Worm (Caenorhabditis elegans) whole organism, L4 larva: ENCODE measurements around the gene nhr-154.

Source experiments
- D1046.2 ChIP-seq: fragments of 200-800 bp; sonication (Bioruptor generic); IDR thresholded peaks from 2 replicates; pipeline ENCODE4 v1.3.6; 2022; ENCODE audit warnings: missing genetic modification characterization, missing compliant biosample characterization
- F10B5.3 ChIP-seq: sonication (generic microtip); optimal IDR thresholded peaks from 2 replicates; lab custom pipeline; 2016; ENCODE audit warnings: mild to moderate bottlenecking, missing genetic modification characterization, missing compliant biosample characterization
- F44E2.7 ChIP-seq: fragments of 200-800 bp; sonication (Bioruptor generic); IDR thresholded peaks from 2 replicates; pipeline ENCODE4 v2.1.2; 2022; ENCODE audit warnings: missing genetic modification characterization, missing compliant biosample characterization
- F49E8.2 ChIP-seq: sonication (generic microtip); optimal IDR thresholded peaks from 2 replicates; lab custom pipeline; 2016; ENCODE audit warnings: missing compliant biosample characterization, mild to moderate bottlenecking, missing genetic modification characterization, borderline replicate concordance
- T20F7.1 ChIP-seq: fragments of 200-800 bp; sonication (Bioruptor generic); optimal IDR thresholded peaks from 2 replicates; lab custom pipeline; 2018; ENCODE audit warnings: mild to moderate bottlenecking, missing genetic modification characterization, missing compliant biosample characterization
- Y48G9A.11 ChIP-seq: fragments of 200-800 bp; sonication (Bioruptor generic); IDR thresholded peaks from 2 replicates; pipeline ENCODE4 v1.3.6; 2022; ENCODE audit warnings: missing genetic modification reagents, missing genetic modification characterization, missing compliant biosample characterization
- ZK546.5 ChIP-seq, 2 experiments: sonication (generic microtip); optimal IDR thresholded peaks; 2 replicates each; lab custom pipeline; 2017; ENCODE audit warnings: missing biosample characterization in 2 of 2, missing genetic modification characterization in 2 of 2
- aly-2 ChIP-seq: sonication (generic microtip); optimal IDR thresholded peaks from 2 replicates; lab custom pipeline; 2018; ENCODE audit warnings: missing biosample characterization, missing genetic modification characterization
- ceh-28 ChIP-seq: fragments of 150-350 bp; optimal IDR thresholded peaks from 2 replicates; lab custom pipeline; 2014; ENCODE audit warnings: missing biosample characterization, missing genetic modification reagents, missing genetic modification characterization
- ceh-32 ChIP-seq: sonication (generic microtip); optimal IDR thresholded peaks from 2 replicates; lab custom pipeline; 2016; ENCODE audit warnings: mild to moderate bottlenecking, missing genetic modification characterization, missing compliant biosample characterization; ENCODE audit not compliant: poor library complexity
- ceh-44 ChIP-seq: fragments of 200-800 bp; sonication (Bioruptor generic); IDR thresholded peaks from 2 replicates; pipeline ENCODE4 v1.3.6; 2022; ENCODE audit warnings: missing genetic modification reagents, missing genetic modification characterization, missing compliant biosample characterization
- ceh-62 ChIP-seq: sonication (generic microtip); optimal IDR thresholded peaks from 2 replicates; lab custom pipeline; 2017; ENCODE audit warnings: missing biosample characterization, missing genetic modification characterization
- cey-2 ChIP-seq: sonication (generic microtip); optimal IDR thresholded peaks from 3 replicates; lab custom pipeline; 2017; ENCODE audit warnings: missing genetic modification characterization, mild to moderate bottlenecking, missing compliant biosample characterization, antibody characterized with exemption, borderline replicate concordance; ENCODE audit not compliant: insufficient read depth
- daf-12 ChIP-seq: fragments of 150-350 bp; optimal IDR thresholded peaks from 2 replicates; lab custom pipeline; 2014; ENCODE audit warnings: missing biosample characterization, missing genetic modification reagents, missing genetic modification characterization
- daf-16 ChIP-seq, 3 experiments: sonication (generic microtip); optimal IDR thresholded peaks; 2 replicates each; lab custom pipeline; 2016 to 2017; ENCODE audit warnings: missing genetic modification characterization in 3 of 3, missing genetic modification reagents in 3 of 3, mild to moderate bottlenecking in 2 of 3, missing compliant biosample characterization in 2 of 3, missing biosample characterization in 1 of 3, moderate library complexity in 1 of 3
- daf-19 ChIP-seq: fragments of 200-800 bp; sonication (Bioruptor generic); conservative IDR thresholded peaks from 2 replicates; pipeline ENCODE4 v1.3.6; 2022; ENCODE audit warnings: missing genetic modification characterization, missing compliant biosample characterization
- dmd-6 ChIP-seq: fragments of 200-800 bp; sonication (Bioruptor generic); IDR thresholded peaks from 2 replicates; pipeline ENCODE4 v1.3.6; 2022; ENCODE audit warnings: missing genetic modification reagents, missing genetic modification characterization, missing compliant biosample characterization
- dmd-8 ChIP-seq: fragments of 200-800 bp; sonication (Bioruptor generic); IDR thresholded peaks from 2 replicates; pipeline ENCODE4 v1.3.6; 2022; ENCODE audit warnings: missing genetic modification characterization, missing compliant biosample characterization
- dmd-9 ChIP-seq: fragments of 200-800 bp; sonication (Bioruptor generic); IDR thresholded peaks from 2 replicates; pipeline ENCODE4 v1.3.6; 2022; ENCODE audit warnings: missing genetic modification reagents, missing genetic modification characterization, missing compliant biosample characterization
- fkh-10 ChIP-seq: fragments of 150-350 bp; optimal IDR thresholded peaks from 2 replicates; lab custom pipeline; 2014; ENCODE audit warnings: missing biosample characterization, missing genetic modification reagents, missing genetic modification characterization
- hlh-11 ChIP-seq: fragments of 200-800 bp; sonication (Bioruptor generic); optimal IDR thresholded peaks from 2 replicates; lab custom pipeline; 2018; ENCODE audit warnings: mild to moderate bottlenecking, missing genetic modification characterization, missing compliant biosample characterization
- hlh-30 ChIP-seq: sonication (generic microtip); optimal IDR thresholded peaks from 2 replicates; lab custom pipeline; 2017; ENCODE audit warnings: antibody characterized with exemption, mild to moderate bottlenecking, missing genetic modification characterization, missing compliant biosample characterization; ENCODE audit not compliant: insufficient read depth
- lin-1 ChIP-seq: fragments of 200-800 bp; sonication (Bioruptor generic); IDR thresholded peaks from 2 replicates; pipeline ENCODE4 v1.3.6; 2022; ENCODE audit warnings: missing genetic modification reagents, missing genetic modification characterization, missing compliant biosample characterization
- lin-13 ChIP-seq: fragments of 150-350 bp; optimal IDR thresholded peaks from 2 replicates; lab custom pipeline; 2014; ENCODE audit warnings: missing biosample characterization, missing genetic modification reagents, missing genetic modification characterization
- lin-15B ChIP-seq: fragments of 150-350 bp; sonication (generic microtip); optimal IDR thresholded peaks from 3 replicates; lab custom pipeline; 2014; ENCODE audit warnings: missing biosample characterization, missing genetic modification characterization
- lin-39 ChIP-seq: fragments of 150-350 bp; optimal IDR thresholded peaks from 2 replicates; lab custom pipeline; 2014; ENCODE audit warnings: missing biosample characterization, missing genetic modification reagents, missing genetic modification characterization
- madf-9 ChIP-seq: fragments of 200-800 bp; sonication (Bioruptor generic); conservative IDR thresholded peaks from 2 replicates; pipeline ENCODE4 v1.3.6; 2022; ENCODE audit warnings: missing genetic modification reagents, missing genetic modification characterization, missing compliant biosample characterization
- mdt-29 ChIP-seq: fragments of 200-800 bp; sonication (Bioruptor generic); IDR thresholded peaks from 2 replicates; pipeline ENCODE4 v1.3.6; 2022; ENCODE audit warnings: missing genetic modification reagents, missing genetic modification characterization, missing compliant biosample characterization
- mes-2 ChIP-seq: sonication (generic microtip); optimal IDR thresholded peaks from 2 replicates; lab custom pipeline; 2016; ENCODE audit warnings: missing genotype, mild to moderate bottlenecking, missing genetic modification characterization, missing compliant biosample characterization; ENCODE audit not compliant: poor library complexity, severe bottlenecking
- mxl-3 ChIP-seq: fragments of 200-800 bp; sonication (Bioruptor generic); optimal IDR thresholded peaks from 2 replicates; lab custom pipeline; 2018; ENCODE audit warnings: mild to moderate bottlenecking, missing genetic modification characterization, missing compliant biosample characterization
- nhr-102 ChIP-seq: sonication (generic microtip); optimal IDR thresholded peaks from 2 replicates; lab custom pipeline; 2016; ENCODE audit warnings: mild to moderate bottlenecking, missing genetic modification characterization, moderate library complexity, missing compliant biosample characterization
- nhr-11 ChIP-seq: fragments of 150-350 bp; optimal IDR thresholded peaks from 2 replicates; lab custom pipeline; 2014; ENCODE audit warnings: missing biosample characterization, missing genetic modification characterization
- nhr-25 ChIP-seq: sonication (generic microtip); optimal IDR thresholded peaks from 2 replicates; lab custom pipeline; 2017; ENCODE audit warnings: missing genetic modification characterization, mild to moderate bottlenecking, missing compliant biosample characterization, antibody characterized with exemption, moderate library complexity, borderline replicate concordance; ENCODE audit not compliant: insufficient read depth
- nhr-28 ChIP-seq: fragments of 150-350 bp; optimal IDR thresholded peaks from 2 replicates; lab custom pipeline; 2014; ENCODE audit warnings: missing biosample characterization, missing genetic modification characterization
- nhr-41 ChIP-seq: fragments of 200-800 bp; sonication (Bioruptor generic); IDR thresholded peaks from 2 replicates; pipeline ENCODE4 v1.3.6; 2022; ENCODE audit warnings: missing genetic modification reagents, missing genetic modification characterization, missing compliant biosample characterization
- nhr-48 ChIP-seq: sonication (generic microtip); optimal IDR thresholded peaks from 2 replicates; lab custom pipeline; 2016; ENCODE audit warnings: mild to moderate bottlenecking, missing genetic modification characterization, missing compliant biosample characterization
- nhr-6 ChIP-seq: fragments of 150-350 bp; optimal IDR thresholded peaks from 2 replicates; lab custom pipeline; 2014; ENCODE audit warnings: missing biosample characterization, missing genetic modification characterization
- nhr-76 ChIP-seq: fragments of 150-350 bp; optimal IDR thresholded peaks from 2 replicates; lab custom pipeline; 2014; ENCODE audit warnings: missing biosample characterization, missing genetic modification characterization
- php-3 ChIP-seq: fragments of 200-800 bp; sonication (Bioruptor generic); IDR thresholded peaks from 2 replicates; pipeline ENCODE4 v1.3.6; 2022; ENCODE audit warnings: missing genetic modification reagents, missing genetic modification characterization, missing compliant biosample characterization
- pqm-1 ChIP-seq: sonication (generic microtip); optimal IDR thresholded peaks from 2 replicates; lab custom pipeline; 2017; ENCODE audit warnings: missing biosample characterization, missing genetic modification characterization
- saeg-2 ChIP-seq: fragments of 200-800 bp; sonication (Bioruptor generic); IDR thresholded peaks from 2 replicates; pipeline ENCODE4 v1.3.6; 2022; ENCODE audit warnings: missing genetic modification reagents, missing genetic modification characterization, missing compliant biosample characterization
- sdz-12 ChIP-seq: fragments of 200-800 bp; sonication (Bioruptor generic); optimal IDR thresholded peaks from 2 replicates; lab custom pipeline; 2018; ENCODE audit warnings: mild to moderate bottlenecking, missing genetic modification characterization, missing compliant biosample characterization
- skn-1 ChIP-seq: fragments of 150-350 bp; optimal IDR thresholded peaks from 2 replicates; lab custom pipeline; 2014; ENCODE audit warnings: missing biosample characterization, missing genetic modification characterization
- tra-1 ChIP-seq: fragments of 200-800 bp; sonication (Bioruptor generic); IDR thresholded peaks from 2 replicates; pipeline ENCODE4 v1.3.6; 2022; ENCODE audit warnings: missing genetic modification reagents, missing genetic modification characterization, missing compliant biosample characterization
- unc-39 ChIP-seq: sonication (generic microtip); optimal IDR thresholded peaks from 2 replicates; lab custom pipeline; 2017; ENCODE audit warnings: missing biosample characterization, missing genetic modification characterization
- unc-62 ChIP-seq, 3 experiments: fragments of 150-350 bp in 1 of 3; sonication (generic microtip); optimal IDR thresholded peaks in 2 of 3; peaks in 1 of 3; 1 replicate in 1 of 3; 2 replicates in 2 of 3; lab custom pipeline; 2014 to 2017; ENCODE audit warnings: missing biosample characterization in 3 of 3, missing genetic modification characterization in 3 of 3, missing genetic modification reagents in 3 of 3, missing genotype in 1 of 3
- zfp-2 ChIP-seq: sonication (generic microtip); optimal IDR thresholded peaks from 2 replicates; lab custom pipeline; 2016; ENCODE audit warnings: mild to moderate bottlenecking, missing genetic modification characterization, missing compliant biosample characterization

nhr-154 gene

ce11 chrV:12086934-12087333, 14.2 kb upstream of the nhr-154 start, which contains the start of gene gana-1:
Gene gana-1, plus strand, starts transcription at chrV:12087234.
- TF ChIP-seq lin-13 (GFP tag; lab: Kevin White, UChicago) (no peak), aly-2 (no peak), mdt-29 (GFP tag; lab: Robert Waterston, UW) (no peak), Y48G9A.11 (GFP tag; lab: Robert Waterston, UW) (no peak), nhr-102 (tag; lab: Kevin White, UChicago) (no peak), F44E2.7 (no peak), mxl-3 (no peak), madf-9 (GFP tag; lab: Robert Waterston, UW) (no peak), tra-1 (GFP tag; lab: Robert Waterston, UW) (no peak)

ce11 chrV:12088773-12089172, 12.3 kb upstream of the nhr-154 start, which contains the start of gene R07B7.12:
Gene R07B7.12, plus strand, starts transcription at chrV:12089073.
- no peak for TF ChIP-seq mes-2 (tag; lab: Kevin White, UChicago)
- no peak for TF ChIP-seq ceh-28
- TF ChIP-seq T20F7.1 (GFP tag; lab: Kevin White, UChicago): no peak
- TF ChIP-seq daf-19 (GFP tag; lab: Robert Waterston, UW): no peak
- no peak for TF ChIP-seq mdt-29 (GFP tag; lab: Robert Waterston, UW)
- no peak for TF ChIP-seq nhr-11
- no peak for TF ChIP-seq saeg-2 (GFP tag; lab: Robert Waterston, UW)
- TF ChIP-seq dmd-9 (GFP tag; lab: Robert Waterston, UW): no peak
- no peak for TF ChIP-seq zfp-2
- no peak for TF ChIP-seq nhr-25 (tag; lab: Kevin White, UChicago)
- no peak for TF ChIP-seq F49E8.2 (tag; lab: Kevin White, UChicago)
- no peak for TF ChIP-seq ceh-32 (tag; lab: Kevin White, UChicago)
- no peak for TF ChIP-seq daf-12 (tag; lab: Kevin White, UChicago)
- no peak for TF ChIP-seq F10B5.3 (tag; lab: Kevin White, UChicago)
- no peak for TF ChIP-seq php-3 (GFP tag; lab: Robert Waterston, UW)
- TF ChIP-seq dmd-8 (GFP tag; lab: Robert Waterston, UW): no peak
- no peak for TF ChIP-seq unc-39 (tag; lab: Kevin White, UChicago)

- TF ChIP-seq unc-62 (GFP tag; optimal IDR thresholded peaks at IDR 0.05 in 1 of 2; lab: Kevin White, UChicago) (peak in 1 of 2 experiments; percentile 98), unc-62 (tag; optimal IDR thresholded peaks at IDR 0.05; lab: Kevin White, UChicago) (no peak), ceh-62 (tag; lab: Kevin White, UChicago) (no peak), ceh-44 (GFP tag; lab: Robert Waterston, UW) (no peak), lin-15B (tag; lab: Kevin White, UChicago) (no peak), nhr-48 (tag; lab: Kevin White, UChicago) (no peak), pqm-1 (peak; percentile 52), nhr-102 (tag; lab: Kevin White, UChicago) (peak; percentile 40), hlh-11 (peak; percentile 63), nhr-76 (tag; lab: Kevin White, UChicago) (no peak), skn-1 (tag; lab: Kevin White, UChicago) (no peak), daf-16 (GFP tag; optimal IDR thresholded peaks at IDR 0.05; lab: Kevin White, UChicago) (no peak), daf-16 (tag; optimal IDR thresholded peaks at IDR 0.05; lab: Kevin White, UChicago) (peak; percentile 84), madf-9 (GFP tag; lab: Robert Waterston, UW) (no peak), lin-39 (no peak), cey-2 (no peak), lin-1 (GFP tag; lab: Robert Waterston, UW) (no peak), ZK546.5 (tag; optimal IDR thresholded peaks at IDR 0.05; lab: Kevin White, UChicago) (no peak), dmd-6 (GFP tag; lab: Robert Waterston, UW) (peak; percentile 74), hlh-30 (tag; lab: Kevin White, UChicago) (peak; percentile 52), nhr-41 (GFP tag; lab: Robert Waterston, UW) (no peak), fkh-10 (GFP tag; lab: Kevin White, UChicago) (no peak), php-3 (GFP tag; lab: Robert Waterston, UW) (no peak), nhr-6 (tag; lab: Kevin White, UChicago) (peak; percentile 79), mdt-29 (GFP tag; lab: Robert Waterston, UW) (no peak), sdz-12 (GFP tag; lab: Kevin White, UChicago) (no peak), D1046.2 (GFP tag; lab: Robert Waterston, UW) (no peak), nhr-28 (tag; lab: Kevin White, UChicago) (peak; percentile 98)
These were observed 9.3 kb upstream of the nhr-154 start, which contains the start of gene nhr-206 for ce11 chrV:12091759-12092158. Gene nhr-206, plus strand, starts transcription at chrV:12092006.
